Fruit fly (Drosophila melanogaster): ENCODE results near the gene CG14451.
"Not testable (repeated sequence)": the region's sequence is repeated elsewhere in the genome, so short reads cannot be mapped to it uniquely, and the experiment has no call there.

CG14451 gene

dm6 chr3L:22695653-22696052, 26.2 kb downstream of the CG14451 start, which contains the start of gene CG14452:
TSS of gene CG14452 (plus strand) at chr3L:22695953.
- TF ChIP-seq CG6683 (GFP tag; optimal IDR thresholded peaks at IDR 0.05) (no peak), CG14965 (GFP tag; optimal IDR thresholded peaks at IDR 0.05; ENCODE audit: borderline replicate concordance) (no peak), D (optimal IDR thresholded peaks at IDR 0.05) (no peak), D (GFP tag; optimal IDR thresholded peaks at IDR 0.05) (no peak), salm (tag; optimal IDR thresholded peaks at IDR 0.05) (no peak), CG8478 (optimal IDR thresholded peaks at IDR 0.05) (no peak), bowl (GFP tag; IDR thresholded peaks at IDR 0.05) (no peak), Abd-B (GFP tag; optimal IDR thresholded peaks at IDR 0.05) (no peak), twi (tag; optimal IDR thresholded peaks at IDR 0.05) (no peak), CG17361 (GFP tag; IDR thresholded peaks at IDR 0.05) (no peak), CG13894 (tag; optimal IDR thresholded peaks at IDR 0.05) (no peak), pho (GFP tag; optimal IDR thresholded peaks at IDR 0.05) (no peak), fd3F (GFP tag; optimal IDR thresholded peaks at IDR 0.05) (no peak), C15 (GFP tag; IDR thresholded peaks at IDR 0.05) (no peak), lilli (GFP tag; optimal IDR thresholded peaks at IDR 0.05) (no peak), pan (optimal IDR thresholded peaks at IDR 0.05) (no peak), pan (GFP tag; optimal IDR thresholded peaks at IDR 0.05 in 1 of 2, IDR thresholded peaks at IDR 0.05 in 1 of 2) (no peak), dysf (GFP tag; IDR thresholded peaks at IDR 0.05) (no peak), CG2199 (GFP tag; IDR thresholded peaks at IDR 0.05) (no peak), CG4730 (GFP tag; IDR thresholded peaks at IDR 0.05) (no peak)

- TF ChIP-seq CG2199 (GFP tag; IDR thresholded peaks at IDR 0.05) (no peak), Stat92E (GFP tag; optimal IDR thresholded peaks at IDR 0.05) (no peak), CG3838 (GFP tag; optimal IDR thresholded peaks at IDR 0.05) (no peak), Hand (GFP tag; optimal IDR thresholded peaks at IDR 0.05) (no peak), zen2 (GFP tag; IDR thresholded peaks at IDR 0.05; ENCODE audit: partially characterized antibody) (no peak), Deaf1 (tag; optimal IDR thresholded peaks at IDR 0.05) (no peak), CG10565 (GFP tag; optimal IDR thresholded peaks at IDR 0.05) (no peak), PHDP (tag; optimal IDR thresholded peaks at IDR 0.05) (no peak), CG14965 (GFP tag; optimal IDR thresholded peaks at IDR 0.05; ENCODE audit: borderline replicate concordance) (no peak), Ada2b (GFP tag; IDR thresholded peaks at IDR 0.05) (no peak), tio (GFP tag; optimal IDR thresholded peaks at IDR 0.05) (no peak), CG1602 (GFP tag; optimal IDR thresholded peaks at IDR 0.05) (no peak), CG12391 (tag; optimal IDR thresholded peaks at IDR 0.05) (no peak)
Measured at dm6 chr3L:22693712-22694111, 28.2 kb downstream of the CG14451 start, which contains the start of the genes CG12546 and CG14453. TSS of gene CG12546 (minus strand) at chr3L:22693812. TSS of gene CG14453 (plus strand) at chr3L:22694083.

dm6 chr3L:22692428-22692827, 29.5 kb downstream of the CG14451 start, which contains the start of gene CG14454:
TSS of gene CG14454 (minus strand) at chr3L:22692528.
- TF ChIP-seq CG13287 (GFP tag; IDR thresholded peaks at IDR 0.05; ENCODE audit: partially characterized antibody); CG33213 (GFP tag; optimal IDR thresholded peaks at IDR 0.05); repo (GFP tag; optimal IDR thresholded peaks at IDR 0.05): not testable (repeated sequence)

- no peak for TF ChIP-seq CG2129 (GFP tag; IDR thresholded peaks at IDR 0.05; ENCODE audit: partially characterized antibody)
- TF ChIP-seq ken (GFP tag; IDR thresholded peaks at IDR 0.05), result no peak
- no peak for TF ChIP-seq gsb-n (tag; optimal IDR thresholded peaks at IDR 0.05)
- TF ChIP-seq CG1024 (GFP tag; IDR thresholded peaks at IDR 0.05), result no peak
- TF ChIP-seq Hmx (GFP tag; optimal IDR thresholded peaks at IDR 0.05), result no peak
- TF ChIP-seq Max (GFP tag; optimal IDR thresholded peaks at IDR 0.05), result no peak
- no peak for TF ChIP-seq pan (optimal IDR thresholded peaks at IDR 0.05)
- no peak for TF ChIP-seq pan (GFP tag; optimal IDR thresholded peaks at IDR 0.05 in 1 of 2, IDR thresholded peaks at IDR 0.05 in 1 of 2)
- no peak for TF ChIP-seq ato (GFP tag; IDR thresholded peaks at IDR 0.05; ENCODE audit: partially characterized antibody)
- no peak for TF ChIP-seq Elba2 (GFP tag; optimal IDR thresholded peaks at IDR 0.05)
- no peak for TF ChIP-seq CG34422 (GFP tag; IDR thresholded peaks at IDR 0.05)
Measured at dm6 chr3L:22686987-22687386, 34.9 kb downstream of the CG14451 start, which contains the start of the genes CG14455 and CG14456. TSS of gene CG14455 (minus strand) at chr3L:22687087. TSS of gene CG14456 (plus strand) at chr3L:22687222.
